Worm (Caenorhabditis elegans): Measurements from ENCODE around the gene Y51H7BR.4.
"Not testable (repeated sequence)": the region's sequence is repeated elsewhere in the genome, so short reads cannot be mapped to it uniquely, and the experiment has no call there.

Y51H7BR.4 gene

ce11 chrII:1550501-1550900 is 21.3 kb downstream of the Y51H7BR.4 start, which contains the start of the genes fbxb-52 and fbxb-51:
Gene fbxb-52 (minus strand): TSS chrII:1550601.
Gene fbxb-51 (plus strand): TSS chrII:1550712.
- no peak for TF ChIP-seq ref-1 (GFP tag; conservative IDR thresholded peaks at IDR 0.05)
- no peak for TF ChIP-seq ztf-29 (GFP tag; IDR thresholded peaks at IDR 0.05)
- TF ChIP-seq tab-1 (GFP tag; IDR thresholded peaks at IDR 0.05), result no peak
- TF ChIP-seq klf-2 (GFP tag; conservative IDR thresholded peaks at IDR 0.05), result no peak
- TF ChIP-seq cog-1 (tag; optimal IDR thresholded peaks at IDR 0.05), result no peak
- no peak for TF ChIP-seq T22C8.4 (GFP tag; IDR thresholded peaks at IDR 0.05)
- TF ChIP-seq flt-1 (GFP tag; IDR thresholded peaks at IDR 0.05), result no peak
- TF ChIP-seq med-1 (GFP tag; optimal IDR thresholded peaks at IDR 0.05; ENCODE audit: insufficient read depth), result no peak
- TF ChIP-seq ztf-23 (GFP tag; IDR thresholded peaks at IDR 0.05), result no peak

DNA sequence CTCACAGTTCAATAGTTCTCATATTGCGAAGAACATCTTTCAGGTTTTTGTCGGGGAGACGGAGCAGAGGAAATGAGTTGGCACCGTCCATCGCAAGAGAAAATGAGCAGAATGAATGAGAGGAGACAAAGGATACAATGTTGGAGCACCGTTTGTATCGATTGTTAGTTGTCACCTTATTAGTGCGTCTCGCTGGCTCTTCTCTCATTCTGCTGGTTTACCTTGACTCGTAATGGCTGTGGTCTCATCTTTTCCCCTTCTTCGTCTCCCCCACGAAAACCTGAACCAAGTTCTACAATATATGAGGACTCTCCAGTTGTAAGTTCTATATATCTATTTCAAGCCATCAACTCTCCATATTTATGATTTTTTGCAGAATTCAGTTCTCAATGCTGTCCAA is 27.1 kb downstream of the Y51H7BR.4 start, which contains the start of the genes fbxb-54 and fbxb-50:
Gene fbxb-54 (minus strand): TSS at position 101 of the 400 bp plus-strand sequence.
Gene fbxb-50 (plus strand): TSS at position 227 of the 400 bp plus-strand sequence.
- TF ChIP-seq ref-1 (GFP tag; conservative IDR thresholded peaks at IDR 0.05); flt-1 (GFP tag; IDR thresholded peaks at IDR 0.05); T22C8.4 (GFP tag; IDR thresholded peaks at IDR 0.05): not testable (repeated sequence)

- TF ChIP-seq tab-1 (GFP tag; IDR thresholded peaks at IDR 0.05) (no peak), med-1 (GFP tag; optimal IDR thresholded peaks at IDR 0.05; ENCODE audit: insufficient read depth) (no peak), ztf-23 (GFP tag; IDR thresholded peaks at IDR 0.05) (no peak), ztf-29 (GFP tag; IDR thresholded peaks at IDR 0.05) (no peak), flt-1 (GFP tag; IDR thresholded peaks at IDR 0.05) (no peak), ref-1 (GFP tag; conservative IDR thresholded peaks at IDR 0.05) (no peak), T22C8.4 (GFP tag; IDR thresholded peaks at IDR 0.05) (no peak), klf-2 (GFP tag; conservative IDR thresholded peaks at IDR 0.05) (no peak), cog-1 (tag; optimal IDR thresholded peaks at IDR 0.05) (no peak)
Measured at ce11 chrII:1560839-1561238, 31.7 kb downstream of the Y51H7BR.4 start.

- TF ChIP-seq klf-2 (GFP tag; conservative IDR thresholded peaks at IDR 0.05) (no peak), T22C8.4 (GFP tag; IDR thresholded peaks at IDR 0.05) (no peak), ztf-23 (GFP tag; IDR thresholded peaks at IDR 0.05) (no peak), cog-1 (tag; optimal IDR thresholded peaks at IDR 0.05) (no peak), flt-1 (GFP tag; IDR thresholded peaks at IDR 0.05) (no peak), ref-1 (GFP tag; conservative IDR thresholded peaks at IDR 0.05) (no peak)
Measured at ce11 chrII:1561863-1562262, 32.7 kb downstream of the Y51H7BR.4 start, which contains the start of gene K05F6.14. Gene K05F6.14 (plus strand): TSS chrII:1562163.

ce11 chrII:1567646-1568045 is 38.5 kb downstream of the Y51H7BR.4 start, which contains the start of gene K05F6.8:
Gene K05F6.8 (minus strand): TSS chrII:1567746.
- TF ChIP-seq med-1 (GFP tag; optimal IDR thresholded peaks at IDR 0.05; ENCODE audit: insufficient read depth), result no peak
- no peak for TF ChIP-seq ztf-23 (GFP tag; IDR thresholded peaks at IDR 0.05)
- no peak for TF ChIP-seq T22C8.4 (GFP tag; IDR thresholded peaks at IDR 0.05)
- no peak for TF ChIP-seq ref-1 (GFP tag; conservative IDR thresholded peaks at IDR 0.05)
- TF ChIP-seq cog-1 (tag; optimal IDR thresholded peaks at IDR 0.05), result no peak
- no peak for TF ChIP-seq klf-2 (GFP tag; conservative IDR thresholded peaks at IDR 0.05)
- no peak for TF ChIP-seq flt-1 (GFP tag; IDR thresholded peaks at IDR 0.05)
- TF ChIP-seq tab-1 (GFP tag; IDR thresholded peaks at IDR 0.05), result no peak
- TF ChIP-seq ztf-29 (GFP tag; IDR thresholded peaks at IDR 0.05), result no peak

ce11 chrII:1568214-1568613 is 39.1 kb downstream of the Y51H7BR.4 start, which contains the start of gene fbxb-49:
Gene fbxb-49 (plus strand): TSS chrII:1568514.
- TF ChIP-seq flt-1 (GFP tag; IDR thresholded peaks at IDR 0.05) (no peak), ztf-29 (GFP tag; IDR thresholded peaks at IDR 0.05) (no peak), med-1 (GFP tag; optimal IDR thresholded peaks at IDR 0.05; ENCODE audit: insufficient read depth) (no peak), ref-1 (GFP tag; conservative IDR thresholded peaks at IDR 0.05) (no peak), klf-2 (GFP tag; conservative IDR thresholded peaks at IDR 0.05) (no peak), cog-1 (tag; optimal IDR thresholded peaks at IDR 0.05) (no peak), T22C8.4 (GFP tag; IDR thresholded peaks at IDR 0.05) (no peak), tab-1 (GFP tag; IDR thresholded peaks at IDR 0.05) (no peak), ztf-23 (GFP tag; IDR thresholded peaks at IDR 0.05) (no peak)

ce11 chrII:1571032-1571431 is 41.9 kb downstream of the Y51H7BR.4 start, which contains the start of gene fbxb-46:
Gene fbxb-46 (minus strand): TSS chrII:1571132.
- no peak for TF ChIP-seq ztf-29 (GFP tag; IDR thresholded peaks at IDR 0.05)
- no peak for TF ChIP-seq ref-1 (GFP tag; conservative IDR thresholded peaks at IDR 0.05)
- TF ChIP-seq ztf-23 (GFP tag; IDR thresholded peaks at IDR 0.05), result no peak
- TF ChIP-seq med-1 (GFP tag; optimal IDR thresholded peaks at IDR 0.05; ENCODE audit: insufficient read depth), result no peak
- TF ChIP-seq T22C8.4 (GFP tag; IDR thresholded peaks at IDR 0.05), result no peak
- no peak for TF ChIP-seq tab-1 (GFP tag; IDR thresholded peaks at IDR 0.05)
- TF ChIP-seq klf-2 (GFP tag; conservative IDR thresholded peaks at IDR 0.05), result no peak
- no peak for TF ChIP-seq flt-1 (GFP tag; IDR thresholded peaks at IDR 0.05)
- TF ChIP-seq cog-1 (tag; optimal IDR thresholded peaks at IDR 0.05), result no peak

DNA sequence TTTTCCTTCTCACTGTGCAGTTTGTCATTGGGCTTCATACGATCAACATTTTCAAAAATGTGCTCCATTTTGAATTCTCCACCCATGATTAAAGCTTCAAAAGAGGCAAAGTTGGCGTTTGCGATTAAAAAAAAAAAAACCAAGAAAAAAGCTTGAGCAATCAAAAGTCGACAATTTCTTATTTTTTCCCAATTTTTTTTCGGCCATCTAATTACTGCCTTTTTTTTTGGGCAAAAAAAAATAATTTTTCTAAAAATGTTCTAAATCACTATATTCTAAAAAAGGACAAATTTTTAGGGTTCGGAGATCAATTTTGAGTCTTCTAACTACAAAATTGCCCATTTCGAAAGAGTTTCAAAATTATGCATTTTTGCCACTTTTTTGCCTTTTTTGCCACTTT is 46.9 kb downstream of the Y51H7BR.4 start, which contains the start of gene K05F6.10:
Gene K05F6.10 (minus strand): TSS at position 101 of the 400 bp plus-strand sequence.
- no peak for TF ChIP-seq ztf-23 (GFP tag; IDR thresholded peaks at IDR 0.05)
- no peak for TF ChIP-seq klf-2 (GFP tag; conservative IDR thresholded peaks at IDR 0.05)
- TF ChIP-seq ref-1 (GFP tag; conservative IDR thresholded peaks at IDR 0.05), result no peak
- TF ChIP-seq med-1 (GFP tag; optimal IDR thresholded peaks at IDR 0.05; ENCODE audit: insufficient read depth), result no peak
- no peak for TF ChIP-seq T22C8.4 (GFP tag; IDR thresholded peaks at IDR 0.05)
- no peak for TF ChIP-seq ztf-29 (GFP tag; IDR thresholded peaks at IDR 0.05)

- no peak for TF ChIP-seq ref-1 (GFP tag; conservative IDR thresholded peaks at IDR 0.05)
- no peak for TF ChIP-seq cog-1 (tag; optimal IDR thresholded peaks at IDR 0.05)
- no peak for TF ChIP-seq tab-1 (GFP tag; IDR thresholded peaks at IDR 0.05)
- no peak for TF ChIP-seq ztf-23 (GFP tag; IDR thresholded peaks at IDR 0.05)
- TF ChIP-seq ztf-29 (GFP tag; IDR thresholded peaks at IDR 0.05), result no peak
- no peak for TF ChIP-seq T22C8.4 (GFP tag; IDR thresholded peaks at IDR 0.05)
- TF ChIP-seq med-1 (GFP tag; optimal IDR thresholded peaks at IDR 0.05; ENCODE audit: insufficient read depth), result no peak
- no peak for TF ChIP-seq flt-1 (GFP tag; IDR thresholded peaks at IDR 0.05)
- TF ChIP-seq klf-2 (GFP tag; conservative IDR thresholded peaks at IDR 0.05), result no peak
Measured at ce11 chrII:1576772-1577171, 47.6 kb downstream of the Y51H7BR.4 start.

ce11 chrII:1579886-1580285 is 50.7 kb downstream of the Y51H7BR.4 start, which contains the start of gene math-38:
Gene math-38 (minus strand): TSS chrII:1579986.
- TF ChIP-seq ref-1 (GFP tag; conservative IDR thresholded peaks at IDR 0.05), result no peak
- TF ChIP-seq flt-1 (GFP tag; IDR thresholded peaks at IDR 0.05), result no peak
- TF ChIP-seq T22C8.4 (GFP tag; IDR thresholded peaks at IDR 0.05), result no peak
- no peak for TF ChIP-seq ztf-29 (GFP tag; IDR thresholded peaks at IDR 0.05)
- TF ChIP-seq klf-2 (GFP tag; conservative IDR thresholded peaks at IDR 0.05), result no peak
- no peak for TF ChIP-seq ztf-23 (GFP tag; IDR thresholded peaks at IDR 0.05)
- TF ChIP-seq cog-1 (tag; optimal IDR thresholded peaks at IDR 0.05), result no peak
- no peak for TF ChIP-seq tab-1 (GFP tag; IDR thresholded peaks at IDR 0.05)
- TF ChIP-seq med-1 (GFP tag; optimal IDR thresholded peaks at IDR 0.05; ENCODE audit: insufficient read depth), result no peak
